Worm (Caenorhabditis elegans) whole organism, L1 larva: ENCODE data around the gene rpl-36.

Experiments used
- C04F5.9 ChIP-seq: sonication (generic microtip); optimal IDR thresholded peaks from 2 replicates; lab custom pipeline; 2016; ENCODE audit warnings: missing genetic modification characterization, missing compliant biosample characterization
- C16A3.4 ChIP-seq: fragments of 150-350 bp; optimal IDR thresholded peaks from 2 replicates; lab custom pipeline; 2014; ENCODE audit warnings: missing biosample characterization, missing genetic modification characterization
- F16B12.6 ChIP-seq: fragments of 150-350 bp; optimal IDR thresholded peaks from 2 replicates; lab custom pipeline; 2014; ENCODE audit warnings: missing biosample characterization, missing genetic modification characterization
- ama-1 ChIP-seq: fragments of 150-350 bp; optimal IDR thresholded peaks from 2 replicates; lab custom pipeline; 2014
- blmp-1 ChIP-seq: fragments of 150-350 bp; optimal IDR thresholded peaks from 2 replicates; lab custom pipeline; 2014; ENCODE audit warnings: missing biosample characterization, missing genetic modification characterization
- ceh-63 ChIP-seq: fragments of 200-800 bp; sonication (Bioruptor generic); optimal IDR thresholded peaks from 2 replicates; lab custom pipeline; 2018; ENCODE audit warnings: mild to moderate bottlenecking, missing genetic modification characterization, missing compliant biosample characterization
- ceh-82 ChIP-seq, 3 experiments: fragments of 150-350 bp in 1 of 3; sonication (generic microtip) in 2 of 3; optimal IDR thresholded peaks; 2 replicates each; lab custom pipeline; 2014 to 2017; ENCODE audit warnings: missing biosample characterization in 3 of 3, missing genetic modification characterization in 3 of 3
- ceh-90 ChIP-seq: sonication (generic microtip); optimal IDR thresholded peaks from 2 replicates; lab custom pipeline; 2016; ENCODE audit warnings: missing genetic modification characterization, missing compliant biosample characterization
- dpl-1 ChIP-seq, 3 experiments: fragments of 150-350 bp in 2 of 3; sonication (generic microtip) in 1 of 3; optimal IDR thresholded peaks; 2 replicates each; lab custom pipeline; 2014 to 2017; ENCODE audit warnings: missing biosample characterization in 3 of 3, missing genetic modification characterization in 3 of 3, missing genetic modification reagents in 3 of 3
- dsc-1 ChIP-seq: sonication (generic microtip); optimal IDR thresholded peaks from 2 replicates; lab custom pipeline; 2016; ENCODE audit warnings: mild to moderate bottlenecking, missing genetic modification characterization, missing compliant biosample characterization
- efl-1 ChIP-seq, 4 experiments: fragments of 150-350 bp; optimal IDR thresholded peaks in 3 of 4; peaks in 1 of 4; 1 replicate in 1 of 4; 2 replicates in 3 of 4; lab custom pipeline; 2014; ENCODE audit warnings: missing biosample characterization in 2 of 4, missing genetic modification characterization in 2 of 4, missing genetic modification reagents in 2 of 4
- egl-13 ChIP-seq: sonication (generic microtip); optimal IDR thresholded peaks from 2 replicates; lab custom pipeline; 2016; ENCODE audit warnings: missing genotype, missing genetic modification reagents, missing genetic modification characterization, missing compliant biosample characterization
- egl-27 ChIP-seq, 2 experiments: fragments of 150-350 bp in 1 of 2; sonication (generic microtip); optimal IDR thresholded peaks; 3 replicates each; lab custom pipeline; 2017 to 2018; ENCODE audit warnings: missing biosample characterization in 2 of 2, missing genetic modification characterization in 2 of 2, missing genetic modification reagents in 2 of 2
- elt-2 ChIP-seq: sonication (generic microtip); optimal IDR thresholded peaks from 2 replicates; lab custom pipeline; 2016; ENCODE audit warnings: missing genetic modification characterization, mild to moderate bottlenecking, inconsistent platforms, missing compliant biosample characterization, missing genetic modification reagents
- ets-5 ChIP-seq: fragments of 200-800 bp; sonication (Bioruptor generic); IDR thresholded peaks from 2 replicates; pipeline ENCODE4 v1.3.6; 2022; ENCODE audit warnings: missing genetic modification characterization, missing compliant biosample characterization
- fkh-4 ChIP-seq: sonication (generic microtip); optimal IDR thresholded peaks from 2 replicates; lab custom pipeline; 2016; ENCODE audit warnings: missing compliant biosample characterization, missing genetic modification characterization, borderline replicate concordance
- grh-1 ChIP-seq: fragments of 200-800 bp; sonication (Bioruptor generic); IDR thresholded peaks from 2 replicates; pipeline ENCODE4 v1.3.6; 2022; ENCODE audit warnings: missing genetic modification reagents, missing genetic modification characterization, missing compliant biosample characterization
- hlh-4 ChIP-seq: sonication (generic microtip); optimal IDR thresholded peaks from 2 replicates; lab custom pipeline; 2016; ENCODE audit warnings: mild to moderate bottlenecking, missing genetic modification characterization, missing compliant biosample characterization
- hpl-2 ChIP-seq: fragments of 150-350 bp; optimal IDR thresholded peaks from 2 replicates; lab custom pipeline; 2014; ENCODE audit warnings: missing biosample characterization, missing genetic modification reagents, missing genetic modification characterization
- irx-1 ChIP-seq: sonication (generic microtip); optimal IDR thresholded peaks from 2 replicates; lab custom pipeline; 2016; ENCODE audit warnings: missing genetic modification characterization, missing compliant biosample characterization
- isw-1 ChIP-seq: fragments of 200-800 bp; sonication (Bioruptor generic); IDR thresholded peaks from 2 replicates; pipeline ENCODE4 v1.3.6; 2022; ENCODE audit warnings: missing genetic modification characterization, missing compliant biosample characterization
- lin-14 ChIP-seq: fragments of 200-800 bp; sonication (Bioruptor generic); optimal IDR thresholded peaks from 2 replicates; lab custom pipeline; 2018; ENCODE audit warnings: mild to moderate bottlenecking, missing genetic modification characterization, moderate library complexity, missing compliant biosample characterization
- lin-15B ChIP-seq: fragments of 150-350 bp; sonication (generic microtip); optimal IDR thresholded peaks from 3 replicates; lab custom pipeline; 2014; ENCODE audit warnings: missing biosample characterization, missing genetic modification characterization
- lin-35 ChIP-seq, 2 experiments: fragments of 150-350 bp; optimal IDR thresholded peaks; 2 replicates each; lab custom pipeline; 2014; ENCODE audit warnings: missing biosample characterization in 2 of 2, missing genetic modification characterization in 2 of 2, missing genetic modification reagents in 2 of 2
- lsy-2 ChIP-seq, 2 experiments: fragments of 150-350 bp; optimal IDR thresholded peaks; 2 replicates each; lab custom pipeline; 2014; ENCODE audit warnings: missing biosample characterization in 2 of 2, missing genetic modification characterization in 2 of 2
- mdl-1 ChIP-seq, 2 experiments: fragments of 150-350 bp; optimal IDR thresholded peaks; 2 replicates each; lab custom pipeline; 2014 to 2017; ENCODE audit warnings: missing biosample characterization in 2 of 2, missing genetic modification characterization in 2 of 2, inconsistent platforms in 1 of 2
- nhr-19 ChIP-seq: fragments of 200-800 bp; sonication (Bioruptor generic); conservative IDR thresholded peaks from 2 replicates; pipeline ENCODE4 v1.3.6; 2022; ENCODE audit warnings: missing genetic modification characterization, missing compliant biosample characterization
- nhr-237 ChIP-seq: fragments of 150-350 bp; optimal IDR thresholded peaks from 2 replicates; lab custom pipeline; 2014; ENCODE audit warnings: missing biosample characterization, missing genetic modification characterization
- nhr-28 ChIP-seq: fragments of 150-350 bp; optimal IDR thresholded peaks from 2 replicates; lab custom pipeline; 2014; ENCODE audit warnings: missing biosample characterization, missing genetic modification characterization
- nhr-71 ChIP-seq: sonication (generic microtip); optimal IDR thresholded peaks from 2 replicates; lab custom pipeline; 2016; ENCODE audit warnings: mild to moderate bottlenecking, missing genetic modification characterization, moderate library complexity, missing compliant biosample characterization
- nhr-84 ChIP-seq: sonication (generic microtip); optimal IDR thresholded peaks from 2 replicates; lab custom pipeline; 2017; ENCODE audit warnings: missing biosample characterization, missing genetic modification characterization
- nhr-85 ChIP-seq: sonication (generic microtip); peaks from one replicate; lab custom pipeline; 2016; ENCODE audit warnings: missing genetic modification characterization, inconsistent platforms, missing compliant biosample characterization
- nhr-90 ChIP-seq: sonication (generic microtip); optimal IDR thresholded peaks from 2 replicates; lab custom pipeline; 2016; ENCODE audit warnings: mild to moderate bottlenecking, missing genetic modification characterization, missing compliant biosample characterization; ENCODE audit not compliant: poor library complexity
- pax-3 ChIP-seq: fragments of 200-800 bp; sonication (Bioruptor generic); optimal IDR thresholded peaks from 2 replicates; lab custom pipeline; 2018; ENCODE audit warnings: mild to moderate bottlenecking, missing genetic modification characterization, moderate library complexity, missing compliant biosample characterization
- skn-1 ChIP-seq: fragments of 150-350 bp; optimal IDR thresholded peaks from 2 replicates; lab custom pipeline; 2014; ENCODE audit warnings: missing biosample characterization, missing genetic modification characterization
- snpc-4 ChIP-seq: fragments of 150-350 bp; optimal IDR thresholded peaks from 2 replicates; lab custom pipeline; 2014; ENCODE audit warnings: missing biosample characterization, missing genetic modification characterization
- snu-23 ChIP-seq: sonication (generic microtip); optimal IDR thresholded peaks from 2 replicates; lab custom pipeline; 2016; ENCODE audit warnings: missing genetic modification characterization, missing compliant biosample characterization
- tlp-1 ChIP-seq: fragments of 150-350 bp; optimal IDR thresholded peaks from 2 replicates; lab custom pipeline; 2014; ENCODE audit warnings: missing biosample characterization, missing genetic modification characterization
- unc-130 ChIP-seq: fragments of 150-350 bp; optimal IDR thresholded peaks from 2 replicates; lab custom pipeline; 2017; ENCODE audit warnings: missing biosample characterization, missing genetic modification characterization, inconsistent platforms
- unc-62 ChIP-seq: fragments of 150-350 bp; optimal IDR thresholded peaks from 2 replicates; lab custom pipeline; 2014; ENCODE audit warnings: missing biosample characterization, missing genetic modification reagents, missing genetic modification characterization
- unc-86 ChIP-seq: sonication (generic microtip); optimal IDR thresholded peaks from 2 replicates; lab custom pipeline; 2016; ENCODE audit warnings: missing genetic modification characterization, missing compliant biosample characterization
- unc-98 ChIP-seq: fragments of 200-800 bp; sonication (Bioruptor generic); IDR thresholded peaks from 2 replicates; pipeline ENCODE4 v1.3.6; 2022; ENCODE audit warnings: missing genetic modification characterization, missing compliant biosample characterization
- vab-15 ChIP-seq: sonication (generic microtip); optimal IDR thresholded peaks from 2 replicates; lab custom pipeline; 2017; ENCODE audit warnings: missing genotype, mild to moderate bottlenecking, missing genetic modification characterization, missing compliant biosample characterization
- xbp-1 ChIP-seq: sonication (generic microtip); optimal IDR thresholded peaks from 2 replicates; lab custom pipeline; 2016; ENCODE audit warnings: missing genetic modification characterization, missing compliant biosample characterization
- zag-1 ChIP-seq: fragments of 150-350 bp; optimal IDR thresholded peaks from 2 replicates; lab custom pipeline; 2014; ENCODE audit warnings: missing biosample characterization, missing genetic modification characterization
- zip-4 ChIP-seq: fragments of 200-800 bp; sonication (Bioruptor generic); optimal IDR thresholded peaks from 2 replicates; lab custom pipeline; 2018; ENCODE audit warnings: mild to moderate bottlenecking, missing genetic modification characterization, moderate library complexity, missing compliant biosample characterization
- ztf-11 ChIP-seq, 2 experiments: sonication (generic microtip); optimal IDR thresholded peaks; 2 replicates each; lab custom pipeline; 2016 to 2017; ENCODE audit warnings: missing genetic modification characterization in 2 of 2, missing biosample characterization in 1 of 2, missing compliant biosample characterization in 1 of 2

Gene rpl-36

DNA sequence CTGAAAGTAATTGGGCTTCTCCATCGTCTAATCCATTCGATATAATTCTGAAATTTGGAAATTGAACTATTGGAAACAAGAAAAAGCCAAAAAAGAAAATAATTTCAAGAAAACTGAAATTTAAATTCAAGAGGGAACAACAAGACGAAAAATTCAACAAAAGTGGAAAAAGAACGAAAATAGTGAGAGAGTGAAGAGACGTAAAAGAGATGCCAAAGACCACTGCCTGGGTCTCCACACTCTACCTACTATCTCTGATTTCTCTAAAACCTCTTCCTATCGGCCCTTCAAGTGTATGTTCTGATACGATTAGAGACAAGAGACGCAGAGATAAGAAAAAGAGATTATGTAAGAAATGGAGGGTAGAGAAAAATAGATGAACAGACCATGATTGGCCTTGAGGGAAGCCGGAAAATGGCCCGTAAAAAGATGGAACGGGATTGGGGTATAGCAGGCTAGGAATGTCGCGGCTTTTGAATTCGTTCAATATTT is 26.3 kb upstream of the rpl-36 start, which contains the start of gene ogt-1 (continued):
- TF ChIP-seq lin-35 (GFP tag; optimal IDR thresholded peaks at IDR 0.05; lab: Kevin White, UChicago): peak; percentile 71 to 80
- TF ChIP-seq vab-15 (tag; lab: Kevin White, UChicago): no peak
- peak; percentile 76 for TF ChIP-seq nhr-90 (tag; lab: Kevin White, UChicago)
- peak; percentile 69 for TF ChIP-seq grh-1 (GFP tag; lab: Robert Waterston, UW)
- TF ChIP-seq C04F5.9 (tag; lab: Kevin White, UChicago): no peak
- no peak for TF ChIP-seq unc-62 (GFP tag; lab: Kevin White, UChicago)
- peak; percentile 57 to 89 (median 87) for TF ChIP-seq ceh-82 (tag; optimal IDR thresholded peaks at IDR 0.05; lab: Kevin White, UChicago)
- peak; percentile 62 for TF ChIP-seq elt-2 (tag; lab: Kevin White, UChicago)
- peak; percentile 62 for TF ChIP-seq irx-1 (tag; lab: Kevin White, UChicago)
- TF ChIP-seq unc-98: no peak
- TF ChIP-seq dsc-1: peak; percentile 33
- TF ChIP-seq ama-1: peak; percentile 84
- TF ChIP-seq hpl-2 (GFP tag; lab: Kevin White, UChicago): peak; percentile 36
- TF ChIP-seq egl-27 (tag; optimal IDR thresholded peaks at IDR 0.05; lab: Kevin White, UChicago): peak; percentile 93 to 98
- peak; percentile 77 for TF ChIP-seq nhr-237 (tag; lab: Kevin White, UChicago)
- no peak for TF ChIP-seq tlp-1 (tag; lab: Kevin White, UChicago)
- TF ChIP-seq dpl-1 (GFP tag; optimal IDR thresholded peaks at IDR 0.05; lab: Kevin White, UChicago): peak; percentile 64 to 70 (median 66)
- peak; percentile 88 to 90 for TF ChIP-seq lsy-2 (tag; optimal IDR thresholded peaks at IDR 0.05; lab: Kevin White, UChicago)
- peak; percentile 76 for TF ChIP-seq snpc-4 (tag; lab: Kevin White, UChicago)
- TF ChIP-seq efl-1 (optimal IDR thresholded peaks at IDR 0.05; lab: Kevin White, UChicago): peak; percentile 83 to 91
- TF ChIP-seq efl-1 (GFP tag; optimal IDR thresholded peaks at IDR 0.05 in 1 of 2; lab: Kevin White, UChicago): peak; percentile 61 to 94
- TF ChIP-seq F16B12.6 (tag; lab: Kevin White, UChicago): peak; percentile 40

DNA sequence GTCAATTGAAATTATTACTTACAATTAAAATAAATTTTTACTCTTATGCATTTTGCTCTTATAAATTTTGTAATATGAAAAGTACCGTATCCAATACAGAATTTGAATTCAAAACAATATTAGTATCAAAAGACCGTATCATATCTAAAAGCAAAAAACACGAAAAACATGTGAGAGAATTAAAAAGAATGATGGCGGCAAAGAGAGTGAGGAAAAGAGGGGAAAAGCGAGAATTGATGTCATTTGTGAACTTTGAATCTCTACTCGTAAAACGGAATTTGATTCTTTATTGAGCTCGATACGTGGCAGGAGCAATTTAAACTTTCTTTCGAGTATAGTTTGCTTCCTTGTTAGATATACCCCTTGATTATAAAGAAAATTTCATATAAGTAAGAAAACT is 25.5 kb upstream of the rpl-36 start:
- TF ChIP-seq zag-1 (tag; lab: Kevin White, UChicago) (no peak), nhr-71 (tag; lab: Kevin White, UChicago) (peak; percentile 31), blmp-1 (tag; lab: Kevin White, UChicago) (peak; percentile 3), snu-23 (GFP tag; lab: Kevin White, UChicago) (peak; percentile 35), grh-1 (GFP tag; lab: Robert Waterston, UW) (no peak), dpl-1 (GFP tag; optimal IDR thresholded peaks at IDR 0.05; lab: Kevin White, UChicago) (peak in 1 of 3 experiments; percentile 8), lin-14 (GFP tag; lab: Kevin White, UChicago) (peak; percentile 49)
- TF ChIP-seq, all 84 proteins: peak for 5

DNA sequence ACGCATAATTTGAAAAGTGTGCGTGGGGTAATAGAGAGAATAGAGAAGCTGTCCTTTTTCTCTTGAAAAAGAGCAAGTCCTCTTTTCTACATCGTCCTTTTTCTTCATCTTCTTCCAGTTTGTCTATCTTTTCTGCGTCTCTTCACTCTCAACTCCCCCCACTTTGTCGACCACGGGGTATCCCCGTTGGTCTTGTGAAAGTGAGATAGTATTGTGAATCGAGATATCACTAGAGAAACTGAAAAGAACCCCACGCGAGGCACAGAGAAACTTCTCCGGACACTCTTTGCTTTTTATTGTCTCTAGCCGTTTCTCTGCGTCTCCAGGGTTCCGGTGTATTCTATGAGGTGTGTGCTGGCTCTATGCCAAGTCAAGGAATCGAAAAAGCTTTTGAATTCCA is 24.4 kb upstream of the rpl-36 start:
- peak; percentile 64 to 74 (median 72) for TF ChIP-seq dpl-1 (GFP tag; optimal IDR thresholded peaks at IDR 0.05; lab: Kevin White, UChicago)
- peak in 1 of 2 experiments; percentile 43 for TF ChIP-seq ztf-11 (tag; optimal IDR thresholded peaks at IDR 0.05; lab: Kevin White, UChicago)
- TF ChIP-seq nhr-28 (tag; lab: Kevin White, UChicago): no peak
- TF ChIP-seq fkh-4: peak; percentile 13
- TF ChIP-seq nhr-85: peak; percentile 97
- TF ChIP-seq egl-27 (tag; optimal IDR thresholded peaks at IDR 0.05; lab: Kevin White, UChicago): peak; percentile 100
- no peak for TF ChIP-seq ceh-90
- TF ChIP-seq isw-1 (GFP tag; lab: Robert Waterston, UW): peak; percentile 93
- peak; percentile 82 for TF ChIP-seq pax-3 (tag; lab: Kevin White, UChicago)
- no peak for TF ChIP-seq ceh-63 (GFP tag; lab: Kevin White, UChicago)
- peak; percentile 91 to 99 for TF ChIP-seq mdl-1 (tag; optimal IDR thresholded peaks at IDR 0.05; lab: Kevin White, UChicago)
- TF ChIP-seq egl-13 (tag; lab: Kevin White, UChicago): peak; percentile 82
- TF ChIP-seq C16A3.4 (tag; lab: Kevin White, UChicago): peak; percentile 87
- TF ChIP-seq lin-15B (tag; lab: Kevin White, UChicago): peak; percentile 66
- TF ChIP-seq tlp-1 (tag; lab: Kevin White, UChicago): no peak
- peak; percentile 97 for TF ChIP-seq unc-86 (tag; lab: Kevin White, UChicago)
- TF ChIP-seq skn-1 (tag; lab: Kevin White, UChicago): peak; percentile 70
- peak; percentile 88 for TF ChIP-seq xbp-1 (tag; lab: Kevin White, UChicago)
- TF ChIP-seq snpc-4 (tag; lab: Kevin White, UChicago): peak; percentile 68
- peak; percentile 57 for TF ChIP-seq unc-130 (tag; lab: Kevin White, UChicago)
- peak; percentile 99 for TF ChIP-seq lin-14 (GFP tag; lab: Kevin White, UChicago)
- no peak for TF ChIP-seq nhr-84 (tag; lab: Kevin White, UChicago)
- TF ChIP-seq zip-4 (GFP tag; lab: Kevin White, UChicago): peak; percentile 49
- TF ChIP-seq ets-5: no peak
- TF ChIP-seq ama-1: peak; percentile 83
- TF ChIP-seq hlh-4 (tag; lab: Kevin White, UChicago): no peak
- TF ChIP-seq nhr-19 (GFP tag; lab: Robert Waterston, UW): peak; percentile 93
- TF ChIP-seq lin-35 (GFP tag; optimal IDR thresholded peaks at IDR 0.05; lab: Kevin White, UChicago): peak; percentile 78 to 83
- TF ChIP-seq unc-98: peak; percentile 71
